Fruit fly (Drosophila melanogaster): ENCODE results near the gene mtm.

Gene mtm

dm6 chr2L:6075345-6075744, 38.5 kb upstream of the mtm start (continued):
- TF ChIP-seq nau (GFP tag; optimal IDR thresholded peaks at IDR 0.05) (no peak), CG17612 (GFP tag; IDR thresholded peaks at IDR 0.05) (no peak), CG12391 (tag; optimal IDR thresholded peaks at IDR 0.05) (no peak), danr (GFP tag; IDR thresholded peaks at IDR 0.05) (no peak), gcm (GFP tag; optimal IDR thresholded peaks at IDR 0.05) (no peak), CG3281 (GFP tag; optimal IDR thresholded peaks at IDR 0.05) (no peak), Gug (GFP tag; IDR thresholded peaks at IDR 0.05) (no peak), Aef1 (GFP tag; IDR thresholded peaks at IDR 0.05) (no peak), Hr39 (optimal IDR thresholded peaks at IDR 0.05) (no peak), HLH54F (GFP tag; optimal IDR thresholded peaks at IDR 0.05) (no peak), Camta (GFP tag; optimal IDR thresholded peaks at IDR 0.05) (no peak), ap (GFP tag; IDR thresholded peaks at IDR 0.05) (no peak), sd (tag; optimal IDR thresholded peaks at IDR 0.05) (peak; percentile 6), Scr (GFP tag; IDR thresholded peaks at IDR 0.05; ENCODE audit: partially characterized antibody) (0 out of 2 replicates have a peak, but pooled peaks have one; percentile 28), phol (tag; optimal IDR thresholded peaks at IDR 0.05) (no peak), Drgx (GFP tag; IDR thresholded peaks at IDR 0.05) (no peak), CG11723 (GFP tag; optimal IDR thresholded peaks at IDR 0.05) (no peak), chm (GFP tag; IDR thresholded peaks at IDR 0.05) (peak; percentile 57; the same call in 1 of the 2 replicates), dpn (GFP tag; optimal IDR thresholded peaks at IDR 0.05) (no peak), CG42726 (GFP tag; IDR thresholded peaks at IDR 0.05; ENCODE audit: partially characterized antibody) (peak; percentile 54; the same call in 1 of the 2 replicates), kah (GFP tag; optimal IDR thresholded peaks at IDR 0.05) (no peak), lmd (GFP tag; IDR thresholded peaks at IDR 0.05) (no peak), CG9876 (GFP tag; optimal IDR thresholded peaks at IDR 0.05) (no peak), NK7.1 (GFP tag; optimal IDR thresholded peaks at IDR 0.05) (no peak), pros (GFP tag; optimal IDR thresholded peaks at IDR 0.05) (peak; percentile 90), Dip2 (GFP tag; IDR thresholded peaks at IDR 0.05) (no peak), CG18764 (GFP tag; optimal IDR thresholded peaks at IDR 0.05) (no peak), Fer1 (GFP tag; optimal IDR thresholded peaks at IDR 0.05) (no peak), pan (optimal IDR thresholded peaks at IDR 0.05) (no peak), pan (GFP tag; optimal IDR thresholded peaks at IDR 0.05 in 1 of 2, IDR thresholded peaks at IDR 0.05 in 1 of 2) (no peak), sc (optimal IDR thresholded peaks at IDR 0.05) (no peak), sc (GFP tag; optimal IDR thresholded peaks at IDR 0.05) (no peak), CG9609 (GFP tag; optimal IDR thresholded peaks at IDR 0.05) (no peak), luna (GFP tag; optimal IDR thresholded peaks at IDR 0.05) (no peak), ken (GFP tag; IDR thresholded peaks at IDR 0.05) (no peak), CG8765 (GFP tag; IDR thresholded peaks at IDR 0.05) (no peak), Fer2 (tag; optimal IDR thresholded peaks at IDR 0.05) (no peak), CG1602 (GFP tag; optimal IDR thresholded peaks at IDR 0.05) (no peak), CG12769 (tag; optimal IDR thresholded peaks at IDR 0.05) (peak; percentile 80), CG7963 (GFP tag; IDR thresholded peaks at IDR 0.05; ENCODE audit: partially characterized antibody) (no peak), Taf1 (GFP tag; IDR thresholded peaks at IDR 0.05) (no peak), sisA (GFP tag; IDR thresholded peaks at IDR 0.05) (no peak), oc (tag; optimal IDR thresholded peaks at IDR 0.05) (peak; percentile 63), zen (tag; optimal IDR thresholded peaks at IDR 0.05) (no peak), wor (GFP tag; IDR thresholded peaks at IDR 0.05) (no peak), CG13624 (GFP tag; optimal IDR thresholded peaks at IDR 0.05) (no peak), CG6683 (GFP tag; optimal IDR thresholded peaks at IDR 0.05) (no peak), CG14860 (GFP tag; IDR thresholded peaks at IDR 0.05; ENCODE audit: partially characterized antibody) (no peak), cg (GFP tag; optimal IDR thresholded peaks at IDR 0.05) (peak; percentile 72), mam (GFP tag; optimal IDR thresholded peaks at IDR 0.05) (no peak), CrebB (tag; optimal IDR thresholded peaks at IDR 0.05) (no peak), TFAM (GFP tag; optimal IDR thresholded peaks at IDR 0.05) (no peak), CG4328 (GFP tag; optimal IDR thresholded peaks at IDR 0.05) (no peak)

Measured in whole organism, embryonic.